Worm (Caenorhabditis elegans) whole organism, L2 larva: ENCODE data around the gene dnj-18.
A peak's percentile ranks its signal among the peaks of the same experiment; 100 is the strongest.

Experiments
- C34F6.9 ChIP-seq: fragments of 150-350 bp; optimal IDR thresholded peaks from 2 replicates; lab custom pipeline; 2014; ENCODE audit warnings: missing biosample characterization, missing genetic modification characterization
- F13H6.1 ChIP-seq: sonication (generic microtip); optimal IDR thresholded peaks from 2 replicates; lab custom pipeline; 2016; ENCODE audit warnings: missing genetic modification characterization, missing compliant biosample characterization
- R02D3.7 ChIP-seq: fragments of 150-350 bp; optimal IDR thresholded peaks from 2 replicates; lab custom pipeline; 2014; ENCODE audit warnings: missing biosample characterization, missing genetic modification characterization
- Y55F3AM.14 ChIP-seq: fragments of 200-800 bp; sonication (Bioruptor generic); optimal IDR thresholded peaks from 2 replicates; lab custom pipeline; 2018; ENCODE audit warnings: mild to moderate bottlenecking, missing genetic modification characterization, missing compliant biosample characterization
- ZK546.5 ChIP-seq: sonication (generic microtip); optimal IDR thresholded peaks from 2 replicates; lab custom pipeline; 2017; ENCODE audit warnings: missing biosample characterization, missing genetic modification characterization
- aly-2 ChIP-seq: fragments of 150-350 bp; optimal IDR thresholded peaks from 2 replicates; lab custom pipeline; 2014; ENCODE audit warnings: missing biosample characterization, missing genetic modification characterization
- ama-1 ChIP-seq: fragments of 150-350 bp; optimal IDR thresholded peaks from 2 replicates; lab custom pipeline; 2018; ENCODE audit warnings: inconsistent platforms
- blmp-1 ChIP-seq: sonication (generic microtip); optimal IDR thresholded peaks from 2 replicates; lab custom pipeline; 2017; ENCODE audit warnings: missing genetic modification characterization, mild to moderate bottlenecking, missing compliant biosample characterization, antibody characterized with exemption, moderate library complexity; ENCODE audit not compliant: insufficient read depth
- ceh-16 ChIP-seq: fragments of 150-350 bp; optimal IDR thresholded peaks from 2 replicates; lab custom pipeline; 2014; ENCODE audit warnings: missing biosample characterization, missing genetic modification characterization
- crh-2 ChIP-seq: sonication (generic microtip); optimal IDR thresholded peaks from 2 replicates; lab custom pipeline; 2017; ENCODE audit warnings: missing biosample characterization, missing genetic modification characterization
- dmd-4 ChIP-seq: sonication (generic microtip); optimal IDR thresholded peaks from 2 replicates; lab custom pipeline; 2017; ENCODE audit warnings: missing biosample characterization, missing genetic modification characterization
- egl-27 ChIP-seq: sonication (generic microtip); optimal IDR thresholded peaks from 3 replicates; lab custom pipeline; 2017; ENCODE audit warnings: missing biosample characterization, missing genetic modification reagents, missing genetic modification characterization
- elt-1 ChIP-seq: fragments of 150-350 bp; optimal IDR thresholded peaks from 2 replicates; lab custom pipeline; 2014; ENCODE audit warnings: missing biosample characterization, missing genetic modification characterization
- elt-3 ChIP-seq: sonication (generic microtip); optimal IDR thresholded peaks from 2 replicates; lab custom pipeline; 2017; ENCODE audit warnings: missing biosample characterization, missing genetic modification characterization
- fos-1 ChIP-seq: fragments of 150-350 bp; optimal IDR thresholded peaks from 2 replicates; lab custom pipeline; 2014; ENCODE audit warnings: missing biosample characterization, missing genetic modification characterization
- gmeb-1 ChIP-seq: fragments of 150-350 bp; optimal IDR thresholded peaks from 2 replicates; lab custom pipeline; 2014; ENCODE audit warnings: missing biosample characterization, missing genetic modification characterization
- lin-11 ChIP-seq: fragments of 150-350 bp; sonication (generic microtip); optimal IDR thresholded peaks from 2 replicates; lab custom pipeline; 2014; ENCODE audit warnings: missing biosample characterization, missing genetic modification characterization, inconsistent platforms, mixed read lengths
- lin-13 ChIP-seq: fragments of 150-350 bp; optimal IDR thresholded peaks from 2 replicates; lab custom pipeline; 2014; ENCODE audit warnings: missing biosample characterization, missing genetic modification reagents, missing genetic modification characterization
- lin-39 ChIP-seq: fragments of 150-350 bp; optimal IDR thresholded peaks from 2 replicates; lab custom pipeline; 2014; ENCODE audit warnings: missing biosample characterization, missing genetic modification reagents, missing genetic modification characterization
- lsy-2 ChIP-seq, 2 experiments: fragments of 150-350 bp in 1 of 2; sonication (generic microtip) in 1 of 2; optimal IDR thresholded peaks; 2 replicates each; lab custom pipeline; 2014 to 2017; ENCODE audit warnings: missing biosample characterization in 2 of 2, missing genetic modification characterization in 2 of 2
- mab-5 ChIP-seq: fragments of 150-350 bp; optimal IDR thresholded peaks from 2 replicates; lab custom pipeline; 2014; ENCODE audit warnings: missing biosample characterization, missing genetic modification characterization
- mbf-1 ChIP-seq: sonication (generic microtip); optimal IDR thresholded peaks from 2 replicates; lab custom pipeline; 2017; ENCODE audit warnings: missing biosample characterization, missing genetic modification characterization
- mdl-1 ChIP-seq, 2 experiments: fragments of 150-350 bp in 1 of 2; sonication (generic microtip) in 1 of 2; optimal IDR thresholded peaks; 2 replicates each; lab custom pipeline; 2017; ENCODE audit warnings: missing biosample characterization in 2 of 2, missing genetic modification characterization in 2 of 2
- nhr-10 ChIP-seq: sonication (generic microtip); optimal IDR thresholded peaks from 2 replicates; lab custom pipeline; 2017; ENCODE audit warnings: missing biosample characterization, missing genetic modification characterization
- nhr-11 ChIP-seq: fragments of 150-350 bp; optimal IDR thresholded peaks from 2 replicates; lab custom pipeline; 2014; ENCODE audit warnings: missing biosample characterization, missing genetic modification characterization
- nhr-12 ChIP-seq: fragments of 150-350 bp; optimal IDR thresholded peaks from 2 replicates; lab custom pipeline; 2014; ENCODE audit warnings: missing biosample characterization, missing genetic modification characterization
- nhr-129 ChIP-seq: fragments of 150-350 bp; optimal IDR thresholded peaks from 2 replicates; lab custom pipeline; 2014; ENCODE audit warnings: missing biosample characterization, missing genetic modification characterization
- nhr-21 ChIP-seq: fragments of 150-350 bp; optimal IDR thresholded peaks from 2 replicates; lab custom pipeline; 2014; ENCODE audit warnings: missing biosample characterization, missing genetic modification characterization
- nhr-23 ChIP-seq: fragments of 150-350 bp; optimal IDR thresholded peaks from 2 replicates; lab custom pipeline; 2014; ENCODE audit warnings: missing biosample characterization, missing genetic modification reagents, missing genetic modification characterization
- nhr-25 ChIP-seq: fragments of 150-350 bp; sonication (generic microtip); optimal IDR thresholded peaks from 3 replicates; lab custom pipeline; 2014; ENCODE audit warnings: missing biosample characterization, missing genetic modification characterization
- nhr-6 ChIP-seq: fragments of 150-350 bp; optimal IDR thresholded peaks from 2 replicates; lab custom pipeline; 2014; ENCODE audit warnings: missing biosample characterization, missing genetic modification characterization
- nhr-77 ChIP-seq: fragments of 150-350 bp; optimal IDR thresholded peaks from 2 replicates; lab custom pipeline; 2014; ENCODE audit warnings: missing biosample characterization, missing genetic modification characterization
- peb-1 ChIP-seq: fragments of 150-350 bp; optimal IDR thresholded peaks from 2 replicates; lab custom pipeline; 2014; ENCODE audit warnings: missing biosample characterization, missing genetic modification characterization
- sem-4 ChIP-seq: fragments of 150-350 bp; optimal IDR thresholded peaks from 2 replicates; lab custom pipeline; 2014; ENCODE audit warnings: missing biosample characterization, missing genetic modification reagents, missing genetic modification characterization
- skn-1 ChIP-seq: sonication (generic microtip); optimal IDR thresholded peaks from 2 replicates; lab custom pipeline; 2017; ENCODE audit warnings: missing biosample characterization, missing genetic modification characterization
- sma-3 ChIP-seq: sonication (generic microtip); optimal IDR thresholded peaks from 2 replicates; lab custom pipeline; 2016; ENCODE audit warnings: missing genetic modification reagents, missing genetic modification characterization, missing compliant biosample characterization
- sma-9 ChIP-seq, 2 experiments: fragments of 150-350 bp in 1 of 2; sonication (generic microtip) in 1 of 2; optimal IDR thresholded peaks; 2 replicates each; lab custom pipeline; 2014 to 2016; ENCODE audit warnings: missing genetic modification characterization in 2 of 2, mild to moderate bottlenecking in 1 of 2, missing biosample characterization in 1 of 2, missing compliant biosample characterization in 1 of 2, missing genetic modification reagents in 1 of 2, moderate library complexity in 1 of 2
- snpc-4 ChIP-seq: fragments of 150-350 bp; optimal IDR thresholded peaks from 2 replicates; lab custom pipeline; 2014; ENCODE audit warnings: missing biosample characterization, missing genetic modification characterization
- unc-55 ChIP-seq: fragments of 150-350 bp; sonication (generic microtip); optimal IDR thresholded peaks from 3 replicates; lab custom pipeline; 2014; ENCODE audit warnings: missing biosample characterization, missing genetic modification reagents, missing genetic modification characterization
- unc-62 ChIP-seq: fragments of 150-350 bp; optimal IDR thresholded peaks from 2 replicates; lab custom pipeline; 2014; ENCODE audit warnings: missing biosample characterization, missing genetic modification reagents, missing genetic modification characterization
- zag-1 ChIP-seq: fragments of 150-350 bp; optimal IDR thresholded peaks from 2 replicates; lab custom pipeline; 2014; ENCODE audit warnings: missing biosample characterization, missing genetic modification characterization
- ztf-1 ChIP-seq: fragments of 200-800 bp; sonication (Bioruptor generic); conservative IDR thresholded peaks from 2 replicates; pipeline ENCODE4 v1.3.6; 2022; ENCODE audit warnings: missing genetic modification characterization, missing compliant biosample characterization
- ztf-11 ChIP-seq: sonication (generic microtip); optimal IDR thresholded peaks from 2 replicates; lab custom pipeline; 2017; ENCODE audit warnings: missing biosample characterization, missing genetic modification characterization

dnj-18 gene

DNA sequence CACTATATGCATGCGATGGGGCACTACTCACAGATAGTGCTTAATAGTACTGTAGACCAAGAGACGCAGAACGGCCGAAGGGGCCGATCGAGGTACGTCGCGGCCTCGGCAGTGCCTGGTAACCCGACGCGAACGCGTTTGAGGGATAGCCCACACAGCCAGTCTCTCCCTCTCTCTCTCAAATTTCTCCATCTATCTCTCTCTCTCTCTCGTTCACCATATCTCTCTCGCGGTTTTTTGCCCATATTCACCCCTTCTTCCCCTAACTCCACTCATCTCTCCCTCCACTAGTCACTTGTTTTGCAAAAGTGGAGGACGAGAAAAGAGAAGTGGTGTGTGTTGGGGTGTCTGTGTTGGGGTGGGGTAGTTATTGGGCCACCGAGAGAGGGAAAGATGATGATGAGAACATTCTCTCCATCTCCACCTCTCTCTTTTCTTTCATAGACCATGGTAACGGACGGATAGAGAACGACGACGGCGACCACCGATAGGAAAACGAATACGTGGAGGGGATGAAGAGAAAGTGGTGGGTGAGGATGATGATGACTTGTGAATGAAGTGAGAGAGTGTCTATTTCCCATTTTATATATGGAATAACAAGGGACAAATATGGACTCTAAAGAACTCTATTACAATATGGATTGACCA lies 31.0 kb upstream of the dnj-18 start:
- no peak for TF ChIP-seq nhr-12
- TF ChIP-seq dmd-4 (tag; lab: Kevin White, UChicago) = no peak
- no peak for TF ChIP-seq lin-39 (tag; lab: Kevin White, UChicago)
- TF ChIP-seq snpc-4 (tag; lab: Kevin White, UChicago) = no peak
- TF ChIP-seq lsy-2 (tag; optimal IDR thresholded peaks at IDR 0.05; lab: Kevin White, UChicago) = peak in 1 of 2 experiments; percentile 52
- peak; percentile 25 for TF ChIP-seq crh-2
- TF ChIP-seq elt-1 (tag; lab: Kevin White, UChicago) = no peak
- no peak for TF ChIP-seq nhr-10 (tag; lab: Kevin White, UChicago)
- no peak for TF ChIP-seq unc-62 (GFP tag; lab: Kevin White, UChicago)
- peak; percentile 7 for TF ChIP-seq fos-1 (tag; lab: Kevin White, UChicago)
- peak; percentile 46 for TF ChIP-seq zag-1 (tag; lab: Kevin White, UChicago)
- no peak for TF ChIP-seq nhr-23 (tag; lab: Kevin White, UChicago)
- no peak for TF ChIP-seq mab-5 (tag; lab: Kevin White, UChicago)
- TF ChIP-seq mbf-1 = no peak
- peak; percentile 67 for TF ChIP-seq unc-55 (GFP tag; lab: Kevin White, UChicago)
- TF ChIP-seq lin-13 (GFP tag; lab: Kevin White, UChicago) = peak; percentile 29
- no peak for TF ChIP-seq elt-3 (tag; lab: Kevin White, UChicago)
- TF ChIP-seq ztf-11 = no peak
- TF ChIP-seq ceh-16 (tag; lab: Kevin White, UChicago) = peak; percentile 2
- TF ChIP-seq lin-11 (tag; lab: Kevin White, UChicago) = no peak
- TF ChIP-seq skn-1 (tag; lab: Kevin White, UChicago) = no peak
- TF ChIP-seq gmeb-1 (tag; lab: Kevin White, UChicago) = no peak
- no peak for TF ChIP-seq R02D3.7
- TF ChIP-seq peb-1 = no peak
- TF ChIP-seq Y55F3AM.14 (GFP tag; lab: Kevin White, UChicago) = no peak
- peak; percentile 65 for TF ChIP-seq F13H6.1 (tag; lab: Kevin White, UChicago)
- TF ChIP-seq mdl-1 (tag; optimal IDR thresholded peaks at IDR 0.05; lab: Kevin White, UChicago) = peak; percentile 5 to 15
- no peak for TF ChIP-seq ama-1 (lab: Kevin White, UChicago)
- TF ChIP-seq sma-9 (GFP tag; optimal IDR thresholded peaks at IDR 0.05; lab: Kevin White, UChicago) = peak; percentile 49
- TF ChIP-seq sma-9 (tag; optimal IDR thresholded peaks at IDR 0.05; lab: Kevin White, UChicago) = no peak
- no peak for TF ChIP-seq blmp-1 (tag; lab: Kevin White, UChicago)
- TF ChIP-seq ztf-1 (GFP tag; lab: Robert Waterston, UW) = no peak
- TF ChIP-seq egl-27 (tag; lab: Kevin White, UChicago) = no peak
- TF ChIP-seq sem-4 = no peak
- TF ChIP-seq nhr-129 (tag; lab: Kevin White, UChicago) = peak; percentile 61
- peak; percentile 34 for TF ChIP-seq nhr-6 (tag; lab: Kevin White, UChicago)
- TF ChIP-seq nhr-25 (tag; lab: Kevin White, UChicago) = peak; percentile 73
- TF ChIP-seq aly-2 (tag; lab: Kevin White, UChicago) = no peak
- TF ChIP-seq C34F6.9 (tag; lab: Kevin White, UChicago) = peak; percentile 70
- TF ChIP-seq ZK546.5 = no peak
- TF ChIP-seq nhr-77 (tag; lab: Kevin White, UChicago) = no peak
- peak; percentile 47 for TF ChIP-seq nhr-21 (tag; lab: Kevin White, UChicago)
- TF ChIP-seq sma-3 (GFP tag; lab: Kevin White, UChicago) = peak; percentile 52

DNA sequence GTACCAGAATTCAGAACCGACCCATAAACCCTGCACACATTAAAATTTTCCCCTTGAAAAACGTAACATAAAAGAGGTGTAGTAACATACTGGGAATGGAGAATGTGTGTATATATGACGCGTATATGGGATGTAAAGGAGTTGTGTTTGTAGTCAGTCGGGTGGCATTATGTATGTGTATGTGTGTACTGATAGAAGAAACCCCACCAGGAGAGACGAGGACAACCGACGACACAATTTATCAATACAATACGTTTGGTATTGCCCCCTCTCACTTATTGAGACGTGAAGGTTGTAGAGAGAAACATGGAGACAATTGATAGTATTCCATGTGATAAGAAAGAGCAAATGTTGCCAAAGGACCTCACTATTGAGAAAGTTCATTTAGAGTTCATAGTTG lies 29.8 kb upstream of the dnj-18 start:
- TF ChIP-seq ztf-1 (GFP tag; lab: Robert Waterston, UW) = no peak
- no peak for TF ChIP-seq elt-3 (tag; lab: Kevin White, UChicago)
- TF ChIP-seq nhr-10 (tag; lab: Kevin White, UChicago) = no peak
- TF ChIP-seq dmd-4 (tag; lab: Kevin White, UChicago) = no peak
- TF ChIP-seq sem-4 = no peak
- peak; percentile 5 for TF ChIP-seq nhr-129 (tag; lab: Kevin White, UChicago)
- no peak for TF ChIP-seq C34F6.9 (tag; lab: Kevin White, UChicago)
- no peak for TF ChIP-seq lsy-2 (tag; optimal IDR thresholded peaks at IDR 0.05; lab: Kevin White, UChicago)
- peak; percentile 10 for TF ChIP-seq gmeb-1 (tag; lab: Kevin White, UChicago)
- no peak for TF ChIP-seq mbf-1
- TF ChIP-seq nhr-77 (tag; lab: Kevin White, UChicago) = no peak
- TF ChIP-seq unc-62 (GFP tag; lab: Kevin White, UChicago) = no peak
- TF ChIP-seq nhr-11 = no peak
- no peak for TF ChIP-seq ceh-16 (tag; lab: Kevin White, UChicago)
- peak; percentile 58 for TF ChIP-seq fos-1 (tag; lab: Kevin White, UChicago)
